Fruit fly (Drosophila melanogaster) whole organism, embryonic: ENCODE results near the gene Inx3.

ENCODE experiments used
- Aef1 ChIP-seq: fragments of 200-800 bp; sonication (Bioruptor generic); IDR thresholded peaks from 3 replicates; pipeline ENCODE4 v1.3.6; 2022; ENCODE audit warnings: missing biosample characterization, missing genetic modification characterization
- Blimp-1 ChIP-seq: fragments of 200-800 bp; sonication (Bioruptor generic); optimal IDR thresholded peaks from 3 replicates; lab custom pipeline; 2018; ENCODE audit warnings: missing biosample characterization, missing genetic modification characterization, mild to moderate bottlenecking, moderate library complexity, missing genetic modification reagents
- CG11093 ChIP-seq: fragments of 200-800 bp; sonication (Bioruptor generic); IDR thresholded peaks from 3 replicates; pipeline ENCODE4 v1.3.6; 2022; ENCODE audit warnings: missing biosample characterization, missing genetic modification characterization
- CG12071 ChIP-seq: fragments of 200-800 bp; sonication (Bioruptor generic); optimal IDR thresholded peaks from 3 replicates; lab custom pipeline; 2018; ENCODE audit warnings: missing biosample characterization, mild to moderate bottlenecking, missing genetic modification characterization
- CG12104 ChIP-seq: fragments of 200-800 bp; sonication (Bioruptor generic); optimal IDR thresholded peaks from 3 replicates; lab custom pipeline; 2016; ENCODE audit warnings: missing biosample characterization, missing genetic modification characterization
- CG12659 ChIP-seq: fragments of 200-800 bp; sonication (Bioruptor generic); optimal IDR thresholded peaks from 3 replicates; lab custom pipeline; 2017; ENCODE audit warnings: mild to moderate bottlenecking, missing biosample characterization, missing genetic modification reagents, missing genetic modification characterization
- CG13287 ChIP-seq: fragments of 200-800 bp; sonication (Bioruptor generic); IDR thresholded peaks from 2 replicates; pipeline ENCODE4 v1.3.6; 2022; ENCODE audit warnings: missing biosample characterization, missing genetic modification characterization; ENCODE audit not compliant: partially characterized antibody
- CG13296 ChIP-seq: fragments of 200-800 bp; sonication (Bioruptor generic); optimal IDR thresholded peaks from 3 replicates; lab custom pipeline; 2018; ENCODE audit warnings: missing biosample characterization, mild to moderate bottlenecking, missing genetic modification characterization
- CG13775 ChIP-seq: fragments of 200-800 bp; sonication (Bioruptor generic); optimal IDR thresholded peaks from 3 replicates; lab custom pipeline; 2017; ENCODE audit warnings: missing biosample characterization, mild to moderate bottlenecking, missing genetic modification characterization
- CG14710 ChIP-seq: fragments of 200-800 bp; sonication (Bioruptor generic); optimal IDR thresholded peaks from 3 replicates; lab custom pipeline; 2019; ENCODE audit warnings: missing biosample characterization, mild to moderate bottlenecking, missing genetic modification characterization, moderate library complexity
- CG15601 ChIP-seq: fragments of 200-800 bp; sonication (Bioruptor generic); optimal IDR thresholded peaks from 3 replicates; lab custom pipeline; 2019; ENCODE audit warnings: missing biosample characterization, mild to moderate bottlenecking, missing genetic modification characterization, moderate library complexity
- CG15696 ChIP-seq: fragments of 200-800 bp; sonication (Bioruptor generic); optimal IDR thresholded peaks from 2 replicates; lab custom pipeline; 2019; ENCODE audit warnings: missing biosample characterization, mild to moderate bottlenecking, missing genetic modification characterization, moderate library complexity
- CG1647 ChIP-seq: fragments of 200-800 bp; sonication (Bioruptor generic); optimal IDR thresholded peaks from 3 replicates; lab custom pipeline; 2016; ENCODE audit warnings: missing biosample characterization, missing genetic modification characterization
- CG17802 ChIP-seq: fragments of 200-800 bp; sonication (Bioruptor generic); optimal IDR thresholded peaks from 2 replicates; lab custom pipeline; 2018; ENCODE audit warnings: missing biosample characterization, mild to moderate bottlenecking, missing genetic modification characterization, moderate library complexity
- CG30431 ChIP-seq: fragments of 200-800 bp; sonication (Bioruptor generic); optimal IDR thresholded peaks from 2 replicates; lab custom pipeline; 2017; ENCODE audit warnings: missing biosample characterization, missing genetic modification characterization
- CG3065 ChIP-seq: fragments of 200-800 bp; sonication (Bioruptor generic); optimal IDR thresholded peaks from 2 replicates; lab custom pipeline; 2016; ENCODE audit warnings: missing biosample characterization, missing genetic modification characterization
- CG32532 ChIP-seq: fragments of 200-800 bp; sonication (Bioruptor generic); IDR thresholded peaks from 2 replicates; pipeline ENCODE4 v1.3.6; 2022; ENCODE audit warnings: missing biosample characterization, missing genetic modification characterization
- CG33557 ChIP-seq: fragments of 200-800 bp; sonication (Bioruptor generic); optimal IDR thresholded peaks from 2 replicates; lab custom pipeline; 2019; ENCODE audit warnings: missing biosample characterization, mild to moderate bottlenecking, missing genetic modification characterization, moderate library complexity
- CG6654 ChIP-seq: fragments of 200-800 bp; sonication (Bioruptor generic); optimal IDR thresholded peaks from 2 replicates; lab custom pipeline; 2017; ENCODE audit warnings: missing biosample characterization, mild to moderate bottlenecking, missing genetic modification characterization
- CG9437 ChIP-seq: fragments of 200-800 bp; sonication (Bioruptor generic); optimal IDR thresholded peaks from 2 replicates; lab custom pipeline; 2018; ENCODE audit warnings: missing biosample characterization, mild to moderate bottlenecking, missing genetic modification characterization
- CG9797 ChIP-seq: fragments of 200-800 bp; sonication (Bioruptor generic); optimal IDR thresholded peaks from 3 replicates; lab custom pipeline; 2018; ENCODE audit warnings: missing biosample characterization, mild to moderate bottlenecking, missing genetic modification characterization
- Deaf1 ChIP-seq: fragments of 200-800 bp; optimal IDR thresholded peaks from 3 replicates; lab custom pipeline; 2019; ENCODE audit warnings: missing biosample characterization, mild to moderate bottlenecking, missing genetic modification characterization, moderate library complexity
- E2f2 ChIP-seq: fragments of 200-800 bp; sonication (Bioruptor generic); IDR thresholded peaks from 2 replicates; pipeline ENCODE4 v1.3.6; 2022; ENCODE audit warnings: missing biosample characterization, missing genetic modification characterization
- HHEX ChIP-seq: fragments of 200-800 bp; sonication (Bioruptor generic); optimal IDR thresholded peaks from 3 replicates; lab custom pipeline; 2017; ENCODE audit warnings: missing biosample characterization, mild to moderate bottlenecking, missing genetic modification characterization, missing genetic modification reagents
- Hr39 ChIP-seq: fragments of >200 bp; optimal IDR thresholded peaks from 2 replicates; lab custom pipeline; 2017
- Meics ChIP-seq: fragments of 200-800 bp; sonication (Bioruptor generic); optimal IDR thresholded peaks from 2 replicates; lab custom pipeline; 2017; ENCODE audit warnings: missing biosample characterization, mild to moderate bottlenecking, missing genetic modification characterization
- NC2β ChIP-seq: fragments of 200-800 bp; sonication (Bioruptor generic); optimal IDR thresholded peaks from 2 replicates; lab custom pipeline; 2016; ENCODE audit warnings: missing biosample characterization, missing genetic modification characterization
- Neu2 ChIP-seq: fragments of 200-800 bp; sonication (Bioruptor generic); optimal IDR thresholded peaks from 3 replicates; lab custom pipeline; 2016; ENCODE audit warnings: missing biosample characterization, missing genetic modification characterization, borderline replicate concordance
- Nf-YC ChIP-seq: fragments of 200-800 bp; optimal IDR thresholded peaks from 3 replicates; lab custom pipeline; 2019; ENCODE audit warnings: missing biosample characterization, mild to moderate bottlenecking, missing genetic modification characterization, moderate library complexity
- Rfx ChIP-seq: fragments of 200-800 bp; sonication (Bioruptor generic); IDR thresholded peaks from 2 replicates; pipeline ENCODE4 v1.3.6; 2022; ENCODE audit warnings: missing biosample characterization, missing genetic modification characterization
- Side ChIP-seq: fragments of 200-800 bp; sonication (Bioruptor generic); optimal IDR thresholded peaks from 2 replicates; lab custom pipeline; 2016; ENCODE audit warnings: missing biosample characterization, missing genetic modification characterization
- Ssrp ChIP-seq: fragments of 200-800 bp; sonication (Bioruptor generic); optimal IDR thresholded peaks from 2 replicates; lab custom pipeline; 2018; ENCODE audit warnings: missing biosample characterization, mild to moderate bottlenecking, missing genetic modification characterization, moderate library complexity
- Usf ChIP-seq: fragments of 200-800 bp; sonication (Bioruptor generic); optimal IDR thresholded peaks from 2 replicates; lab custom pipeline; 2017; ENCODE audit warnings: missing genotype, missing biosample characterization, missing genetic modification characterization
- ara ChIP-seq: fragments of 200-800 bp; sonication (Bioruptor generic); IDR thresholded peaks from 2 replicates; pipeline ENCODE4 v1.3.6; 2022; ENCODE audit warnings: missing biosample characterization, missing genetic modification characterization
- cas ChIP-seq: fragments of 200-800 bp; sonication (Bioruptor generic); IDR thresholded peaks from 2 replicates; pipeline ENCODE4 v1.3.6; 2022; ENCODE audit warnings: missing biosample characterization, missing genetic modification characterization
- chn ChIP-seq: fragments of 200-800 bp; sonication (Bioruptor generic); optimal IDR thresholded peaks from 2 replicates; lab custom pipeline; 2016; ENCODE audit warnings: missing biosample characterization, missing genetic modification characterization
- dan ChIP-seq: fragments of 200-800 bp; sonication (Bioruptor generic); IDR thresholded peaks from 2 replicates; pipeline ENCODE4 v1.3.6; 2022; ENCODE audit warnings: missing biosample characterization, missing genetic modification characterization
- danr ChIP-seq: fragments of 200-800 bp; sonication (Bioruptor generic); IDR thresholded peaks from 2 replicates; pipeline ENCODE4 v1.3.6; 2022; ENCODE audit warnings: missing biosample characterization, missing genetic modification characterization
- ham ChIP-seq: fragments of 200-800 bp; sonication (Bioruptor generic); IDR thresholded peaks from 2 replicates; pipeline ENCODE4 v1.3.6; 2022; ENCODE audit warnings: missing biosample characterization, missing genetic modification characterization
- jing ChIP-seq: fragments of 200-800 bp; sonication (Bioruptor generic); optimal IDR thresholded peaks from 2 replicates; lab custom pipeline; 2018; ENCODE audit warnings: missing biosample characterization, mild to moderate bottlenecking, missing genetic modification characterization
- kah ChIP-seq: fragments of 200-800 bp; sonication (Bioruptor generic); optimal IDR thresholded peaks from 2 replicates; lab custom pipeline; 2018; ENCODE audit warnings: missing biosample characterization, mild to moderate bottlenecking, missing genetic modification characterization
- ken ChIP-seq: fragments of 200-800 bp; sonication (Bioruptor generic); IDR thresholded peaks from 3 replicates; pipeline ENCODE4 v1.3.6; 2022; ENCODE audit warnings: missing biosample characterization, missing genetic modification characterization
- kni ChIP-seq: fragments of 200-800 bp; sonication (Bioruptor generic); optimal IDR thresholded peaks from 3 replicates; lab custom pipeline; 2017; ENCODE audit warnings: mild to moderate bottlenecking, missing biosample characterization, missing genetic modification reagents, missing genetic modification characterization
- knrl ChIP-seq: fragments of 200-800 bp; sonication (Bioruptor generic); IDR thresholded peaks from 3 replicates; pipeline ENCODE4 v1.3.6; 2022; ENCODE audit warnings: missing biosample characterization, missing genetic modification characterization; ENCODE audit not compliant: partially characterized antibody
- pnt ChIP-seq: fragments of 200-800 bp; sonication (Bioruptor generic); optimal IDR thresholded peaks from 3 replicates; lab custom pipeline; 2016; ENCODE audit warnings: missing biosample characterization, missing genetic modification characterization
- salm ChIP-seq: fragments of 200-800 bp; sonication (Bioruptor generic); optimal IDR thresholded peaks from 2 replicates; lab custom pipeline; 2018; ENCODE audit warnings: missing biosample characterization, mild to moderate bottlenecking, missing genetic modification characterization
- scrt ChIP-seq: fragments of 200-800 bp; sonication (Bioruptor generic); optimal IDR thresholded peaks from 2 replicates; lab custom pipeline; 2018; ENCODE audit warnings: missing biosample characterization, mild to moderate bottlenecking, missing genetic modification characterization, moderate library complexity
- ttk ChIP-seq: fragments of 200-800 bp; sonication (Bioruptor generic); IDR thresholded peaks from 2 replicates; pipeline ENCODE4 v2.1.2; 2022; ENCODE audit warnings: missing biosample characterization, missing genetic modification characterization
- vfl ChIP-seq: fragments of 200-800 bp; sonication (Bioruptor generic); optimal IDR thresholded peaks from 2 replicates; lab custom pipeline; 2016; ENCODE audit warnings: missing biosample characterization, missing genetic modification characterization
- zfh2 ChIP-seq: fragments of 200-800 bp; sonication (Bioruptor generic); optimal IDR thresholded peaks from 2 replicates; lab custom pipeline; 2016; ENCODE audit warnings: missing biosample characterization, missing genetic modification characterization

The Inx3 gene

dm6 chr3R:28811677-28812465, 47.4 kb downstream of the Inx3 start, which contains the start of gene Prp39 (continued):
- TF ChIP-seq Blimp-1 (GFP tag; lab: Kevin White, UChicago) (no peak), E2f2 (GFP tag; lab: Robert Waterston, UW) (peak; percentile 52; the same call in 1 of the 2 replicates), CG15696 (tag; lab: Kevin White, UChicago) (no peak), CG12659 (GFP tag; lab: Kevin White, UChicago) (no peak), CG11093 (GFP tag; lab: Robert Waterston, UW) (no peak), salm (no peak), Nf-YC (tag; lab: Kevin White, UChicago) (no peak), CG32532 (GFP tag; lab: Robert Waterston, UW) (peak; percentile 49; the same call in 1 of the 2 replicates), CG13287 (peak; percentile 86), CG15601 (no peak), Hr39 (lab: Kevin White, UChicago) (no peak), Side (GFP tag; lab: Kevin White, UChicago) (no peak), dan (GFP tag; lab: Robert Waterston, UW) (no peak), zfh2 (GFP tag; lab: Kevin White, UChicago) (peak; percentile 1), ttk (GFP tag; lab: Robert Waterston, UW) (peak; percentile 46; the same call in 1 of the 2 replicates), CG13775 (GFP tag; lab: Kevin White, UChicago) (peak; percentile 14), CG17802 (no peak), CG12104 (peak; percentile 22), knrl (GFP tag; lab: Robert Waterston, UW) (peak; percentile 78), CG9797 (GFP tag; lab: Kevin White, UChicago) (no peak), kni (GFP tag; lab: Kevin White, UChicago) (no peak), ara (GFP tag; lab: Robert Waterston, UW) (no peak), CG12071 (GFP tag; lab: Kevin White, UChicago) (no peak), CG6654 (GFP tag; lab: Kevin White, UChicago) (no peak), Rfx (GFP tag; lab: Robert Waterston, UW) (peak; percentile 62), CG14710 (tag; lab: Kevin White, UChicago) (peak; percentile 30), chn (GFP tag; lab: Kevin White, UChicago) (peak; percentile 27), ham (no peak), CG13296 (no peak), ken (GFP tag; lab: Robert Waterston, UW) (peak; percentile 44; the same call in 1 of the 3 replicates), CG3065 (no peak), Ssrp (no peak), CG1647 (no peak), Aef1 (peak; percentile 33; the same call in 1 of the 3 replicates), Usf (GFP tag; lab: Kevin White, UChicago) (no peak), jing (GFP tag; lab: Kevin White, UChicago) (no peak), CG30431 (GFP tag; lab: Kevin White, UChicago) (no peak), Deaf1 (tag; lab: Kevin White, UChicago) (no peak), NC2β (GFP tag; lab: Kevin White, UChicago) (no peak), Meics (GFP tag; lab: Kevin White, UChicago) (no peak), Neu2 (no peak), CG33557 (GFP tag; lab: Kevin White, UChicago) (no peak), pnt (no peak), danr (GFP tag; lab: Robert Waterston, UW) (no peak), kah (GFP tag; lab: Kevin White, UChicago) (no peak), vfl (no peak), scrt (no peak), cas (GFP tag; lab: Robert Waterston, UW) (no peak), HHEX (GFP tag; lab: Kevin White, UChicago) (no peak), CG9437 (GFP tag; lab: Kevin White, UChicago) (peak; percentile 25)
